Worm (Caenorhabditis elegans) whole organism, L4 larva: Measurements from ENCODE around the gene ZK856.6.

Source experiments
- D1046.2 ChIP-seq: fragments of 200-800 bp; sonication (Bioruptor generic); IDR thresholded peaks from 2 replicates; pipeline ENCODE4 v1.3.6; 2022; ENCODE audit warnings: missing genetic modification characterization, missing compliant biosample characterization
- F26F4.8 ChIP-seq: fragments of 200-800 bp; sonication (Bioruptor generic); conservative IDR thresholded peaks from 2 replicates; pipeline ENCODE4 v1.3.6; 2022; ENCODE audit warnings: missing genetic modification characterization, missing compliant biosample characterization
- F37D6.2 ChIP-seq: sonication (generic microtip); optimal IDR thresholded peaks from 2 replicates; lab custom pipeline; 2016; ENCODE audit warnings: mild to moderate bottlenecking, missing genetic modification characterization, missing compliant biosample characterization
- F44E2.7 ChIP-seq: fragments of 200-800 bp; sonication (Bioruptor generic); IDR thresholded peaks from 2 replicates; pipeline ENCODE4 v2.1.2; 2022; ENCODE audit warnings: missing genetic modification characterization, missing compliant biosample characterization
- T20F7.1 ChIP-seq: fragments of 200-800 bp; sonication (Bioruptor generic); optimal IDR thresholded peaks from 2 replicates; lab custom pipeline; 2018; ENCODE audit warnings: mild to moderate bottlenecking, missing genetic modification characterization, missing compliant biosample characterization
- ZK337.2 ChIP-seq: fragments of 200-800 bp; sonication (Bioruptor generic); IDR thresholded peaks from 2 replicates; pipeline ENCODE4 v1.3.6; 2022; ENCODE audit warnings: missing genetic modification reagents, missing genetic modification characterization, missing compliant biosample characterization
- ama-1 ChIP-seq: fragments of 150-350 bp; optimal IDR thresholded peaks from 2 replicates; lab custom pipeline; 2014; ENCODE audit warnings: inconsistent platforms, mixed read lengths
- attf-4 ChIP-seq: sonication (generic microtip); optimal IDR thresholded peaks from 3 replicates; lab custom pipeline; 2017; ENCODE audit warnings: missing biosample characterization, missing genetic modification characterization
- ceh-32 ChIP-seq: sonication (generic microtip); optimal IDR thresholded peaks from 2 replicates; lab custom pipeline; 2016; ENCODE audit warnings: mild to moderate bottlenecking, missing genetic modification characterization, missing compliant biosample characterization; ENCODE audit not compliant: poor library complexity
- ces-1 ChIP-seq: fragments of 150-350 bp; sonication (generic microtip); optimal IDR thresholded peaks from 4 replicates; lab custom pipeline; 2014; ENCODE audit warnings: missing biosample characterization, missing genetic modification reagents, missing genetic modification characterization
- cey-2 ChIP-seq: sonication (generic microtip); optimal IDR thresholded peaks from 3 replicates; lab custom pipeline; 2017; ENCODE audit warnings: missing genetic modification characterization, mild to moderate bottlenecking, missing compliant biosample characterization, antibody characterized with exemption, borderline replicate concordance; ENCODE audit not compliant: insufficient read depth
- daf-16 ChIP-seq, 3 experiments: sonication (generic microtip); optimal IDR thresholded peaks; 2 replicates each; lab custom pipeline; 2016 to 2017; ENCODE audit warnings: missing genetic modification characterization in 3 of 3, missing genetic modification reagents in 3 of 3, mild to moderate bottlenecking in 2 of 3, missing compliant biosample characterization in 2 of 3, missing biosample characterization in 1 of 3, moderate library complexity in 1 of 3
- daf-19 ChIP-seq: fragments of 200-800 bp; sonication (Bioruptor generic); conservative IDR thresholded peaks from 2 replicates; pipeline ENCODE4 v1.3.6; 2022; ENCODE audit warnings: missing genetic modification characterization, missing compliant biosample characterization
- dmd-6 ChIP-seq: fragments of 200-800 bp; sonication (Bioruptor generic); IDR thresholded peaks from 2 replicates; pipeline ENCODE4 v1.3.6; 2022; ENCODE audit warnings: missing genetic modification reagents, missing genetic modification characterization, missing compliant biosample characterization
- dpl-1 ChIP-seq: fragments of 150-350 bp; optimal IDR thresholded peaks from 2 replicates; lab custom pipeline; 2014; ENCODE audit warnings: missing biosample characterization, missing genetic modification reagents, missing genetic modification characterization
- fkh-10 ChIP-seq: fragments of 150-350 bp; optimal IDR thresholded peaks from 2 replicates; lab custom pipeline; 2014; ENCODE audit warnings: missing biosample characterization, missing genetic modification reagents, missing genetic modification characterization
- gei-8 ChIP-seq: fragments of 200-800 bp; sonication (Bioruptor generic); optimal IDR thresholded peaks from 2 replicates; lab custom pipeline; 2018; ENCODE audit warnings: mild to moderate bottlenecking, missing genetic modification characterization, missing compliant biosample characterization
- hlh-11 ChIP-seq: fragments of 200-800 bp; sonication (Bioruptor generic); optimal IDR thresholded peaks from 2 replicates; lab custom pipeline; 2018; ENCODE audit warnings: mild to moderate bottlenecking, missing genetic modification characterization, missing compliant biosample characterization
- hlh-30 ChIP-seq: sonication (generic microtip); optimal IDR thresholded peaks from 2 replicates; lab custom pipeline; 2017; ENCODE audit warnings: antibody characterized with exemption, mild to moderate bottlenecking, missing genetic modification characterization, missing compliant biosample characterization; ENCODE audit not compliant: insufficient read depth
- hmg-1.1 ChIP-seq: fragments of 200-800 bp; sonication (Bioruptor generic); IDR thresholded peaks from 2 replicates; pipeline ENCODE4 v1.3.6; 2022; ENCODE audit warnings: missing genetic modification reagents, missing genetic modification characterization, missing compliant biosample characterization
- jun-1 ChIP-seq: fragments of 150-350 bp; optimal IDR thresholded peaks from 2 replicates; lab custom pipeline; 2014; ENCODE audit warnings: missing biosample characterization, missing genetic modification reagents, missing genetic modification characterization
- lim-7 ChIP-seq: fragments of 200-800 bp; sonication (Bioruptor generic); IDR thresholded peaks from 2 replicates; pipeline ENCODE4 v1.3.6; 2022; ENCODE audit warnings: missing genetic modification characterization, missing compliant biosample characterization
- lin-1 ChIP-seq: fragments of 200-800 bp; sonication (Bioruptor generic); IDR thresholded peaks from 2 replicates; pipeline ENCODE4 v1.3.6; 2022; ENCODE audit warnings: missing genetic modification reagents, missing genetic modification characterization, missing compliant biosample characterization
- lin-13 ChIP-seq: fragments of 150-350 bp; optimal IDR thresholded peaks from 2 replicates; lab custom pipeline; 2014; ENCODE audit warnings: missing biosample characterization, missing genetic modification reagents, missing genetic modification characterization
- lin-15B ChIP-seq: fragments of 150-350 bp; sonication (generic microtip); optimal IDR thresholded peaks from 3 replicates; lab custom pipeline; 2014; ENCODE audit warnings: missing biosample characterization, missing genetic modification characterization
- lin-38 ChIP-seq: fragments of 200-800 bp; sonication (Bioruptor generic); IDR thresholded peaks from 2 replicates; pipeline ENCODE4 v1.3.6; 2022; ENCODE audit warnings: missing genetic modification reagents, missing genetic modification characterization, missing compliant biosample characterization
- lsy-2 ChIP-seq, 2 experiments: fragments of 150-350 bp in 1 of 2; sonication (generic microtip) in 1 of 2; optimal IDR thresholded peaks; 2 replicates each; lab custom pipeline; 2014 to 2017; ENCODE audit warnings: missing biosample characterization in 2 of 2, missing genetic modification characterization in 2 of 2
- madf-5 ChIP-seq, 2 experiments: fragments of 200-800 bp; sonication (Bioruptor generic); IDR thresholded peaks; 2 replicates each; pipeline ENCODE4 v1.3.6; 2022; ENCODE audit warnings: missing compliant biosample characterization in 2 of 2, missing genetic modification characterization in 2 of 2
- madf-9 ChIP-seq: fragments of 200-800 bp; sonication (Bioruptor generic); conservative IDR thresholded peaks from 2 replicates; pipeline ENCODE4 v1.3.6; 2022; ENCODE audit warnings: missing genetic modification reagents, missing genetic modification characterization, missing compliant biosample characterization
- mdl-1 ChIP-seq, 2 experiments: fragments of 150-350 bp in 1 of 2; sonication (generic microtip) in 1 of 2; optimal IDR thresholded peaks; 2 replicates each; lab custom pipeline; 2014 to 2017; ENCODE audit warnings: missing biosample characterization in 2 of 2, missing genetic modification characterization in 2 of 2
- mep-1 ChIP-seq: fragments of 150-350 bp; sonication (generic microtip); optimal IDR thresholded peaks from 3 replicates; lab custom pipeline; 2014; ENCODE audit warnings: missing biosample characterization, missing genetic modification characterization
- mes-2 ChIP-seq: sonication (generic microtip); optimal IDR thresholded peaks from 2 replicates; lab custom pipeline; 2016; ENCODE audit warnings: missing genotype, mild to moderate bottlenecking, missing genetic modification characterization, missing compliant biosample characterization; ENCODE audit not compliant: poor library complexity, severe bottlenecking
- mxl-3 ChIP-seq: fragments of 200-800 bp; sonication (Bioruptor generic); optimal IDR thresholded peaks from 2 replicates; lab custom pipeline; 2018; ENCODE audit warnings: mild to moderate bottlenecking, missing genetic modification characterization, missing compliant biosample characterization
- nhr-10 ChIP-seq: fragments of 150-350 bp; optimal IDR thresholded peaks from 2 replicates; lab custom pipeline; 2014; ENCODE audit warnings: missing biosample characterization, missing genetic modification characterization
- nhr-11 ChIP-seq: fragments of 150-350 bp; optimal IDR thresholded peaks from 2 replicates; lab custom pipeline; 2014; ENCODE audit warnings: missing biosample characterization, missing genetic modification characterization
- nhr-111 ChIP-seq: fragments of 200-800 bp; sonication (Bioruptor generic); optimal IDR thresholded peaks from 2 replicates; lab custom pipeline; 2018; ENCODE audit warnings: mild to moderate bottlenecking, missing genetic modification characterization, missing compliant biosample characterization
- nhr-237 ChIP-seq: sonication (generic microtip); optimal IDR thresholded peaks from 2 replicates; lab custom pipeline; 2017; ENCODE audit warnings: missing biosample characterization, missing genetic modification characterization
- nhr-25 ChIP-seq: sonication (generic microtip); optimal IDR thresholded peaks from 2 replicates; lab custom pipeline; 2017; ENCODE audit warnings: missing genetic modification characterization, mild to moderate bottlenecking, missing compliant biosample characterization, antibody characterized with exemption, moderate library complexity, borderline replicate concordance; ENCODE audit not compliant: insufficient read depth
- nhr-28 ChIP-seq: fragments of 150-350 bp; optimal IDR thresholded peaks from 2 replicates; lab custom pipeline; 2014; ENCODE audit warnings: missing biosample characterization, missing genetic modification characterization
- nhr-42 ChIP-seq: fragments of 200-800 bp; sonication (Bioruptor generic); IDR thresholded peaks from 2 replicates; pipeline ENCODE4 v1.3.6; 2022; ENCODE audit warnings: missing genetic modification characterization, missing compliant biosample characterization
- nhr-76 ChIP-seq: fragments of 150-350 bp; optimal IDR thresholded peaks from 2 replicates; lab custom pipeline; 2014; ENCODE audit warnings: missing biosample characterization, missing genetic modification characterization
- nhr-77 ChIP-seq: fragments of 150-350 bp; optimal IDR thresholded peaks from 2 replicates; lab custom pipeline; 2014; ENCODE audit warnings: missing biosample characterization, missing genetic modification characterization
- snpc-4 ChIP-seq: fragments of 150-350 bp; optimal IDR thresholded peaks from 2 replicates; lab custom pipeline; 2014; ENCODE audit warnings: missing biosample characterization, missing genetic modification characterization
- spr-3 ChIP-seq: fragments of 200-800 bp; sonication (Bioruptor generic); optimal IDR thresholded peaks from 2 replicates; lab custom pipeline; 2018; ENCODE audit warnings: mild to moderate bottlenecking, missing genetic modification characterization, missing compliant biosample characterization
- unc-130 ChIP-seq: sonication (generic microtip); optimal IDR thresholded peaks from 2 replicates; lab custom pipeline; 2016; ENCODE audit warnings: missing genetic modification reagents, missing genetic modification characterization, missing compliant biosample characterization
- unc-39 ChIP-seq: sonication (generic microtip); optimal IDR thresholded peaks from 2 replicates; lab custom pipeline; 2017; ENCODE audit warnings: missing biosample characterization, missing genetic modification characterization
- zip-2 ChIP-seq: fragments of 150-350 bp; optimal IDR thresholded peaks from 2 replicates; lab custom pipeline; 2014; ENCODE audit warnings: missing biosample characterization, missing genetic modification characterization
- ztf-11 ChIP-seq: fragments of 150-350 bp; optimal IDR thresholded peaks from 2 replicates; lab custom pipeline; 2014; ENCODE audit warnings: missing biosample characterization, missing genetic modification characterization

ZK856.6 gene

DNA sequence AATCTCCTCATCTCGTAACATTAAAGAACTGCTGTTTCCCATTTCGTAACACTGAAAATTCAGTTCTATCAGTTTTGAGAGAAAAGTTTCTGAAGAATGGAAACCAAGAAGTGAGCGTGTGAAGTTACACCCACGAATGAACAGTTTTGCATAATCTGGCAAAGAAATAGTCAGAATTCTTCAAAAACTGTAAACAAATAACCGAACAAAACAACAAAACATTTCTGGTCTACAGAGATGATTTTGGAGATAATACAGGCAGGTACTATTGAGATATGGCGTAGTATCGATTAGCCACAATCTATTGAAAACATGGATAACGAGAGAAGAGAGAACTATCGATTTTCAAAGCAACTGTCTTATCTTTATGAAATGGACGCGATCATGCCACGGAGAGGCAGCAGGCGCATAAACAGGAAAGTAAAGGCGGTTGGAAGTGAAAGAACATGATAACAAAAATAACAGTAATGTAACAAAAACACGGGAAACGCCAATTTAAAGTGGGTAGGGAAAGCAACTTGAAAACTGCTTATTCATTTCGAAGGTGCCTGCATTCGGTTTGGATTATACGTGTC, 5.0 kb downstream of the ZK856.6 start, which contains the start of gene chpf-1 (continued):
- no peak for TF ChIP-seq lin-13 (GFP tag; lab: Kevin White, UChicago)
- 0 out of 2 replicates have a peak, but pooled peaks have one; percentile 42 for TF ChIP-seq lin-1
- TF ChIP-seq lin-38 = no peak
- peak; percentile 69 for TF ChIP-seq hlh-11 (tag; lab: Kevin White, UChicago)
- no peak for TF ChIP-seq nhr-42 (GFP tag; lab: Robert Waterston, UW)
- peak; percentile 81 for TF ChIP-seq nhr-28 (tag; lab: Kevin White, UChicago)
- peak; percentile 23 for TF ChIP-seq T20F7.1 (GFP tag; lab: Kevin White, UChicago)
- TF ChIP-seq mes-2 = peak; percentile 29
- TF ChIP-seq, all 104 proteins: peak for 16

DNA sequence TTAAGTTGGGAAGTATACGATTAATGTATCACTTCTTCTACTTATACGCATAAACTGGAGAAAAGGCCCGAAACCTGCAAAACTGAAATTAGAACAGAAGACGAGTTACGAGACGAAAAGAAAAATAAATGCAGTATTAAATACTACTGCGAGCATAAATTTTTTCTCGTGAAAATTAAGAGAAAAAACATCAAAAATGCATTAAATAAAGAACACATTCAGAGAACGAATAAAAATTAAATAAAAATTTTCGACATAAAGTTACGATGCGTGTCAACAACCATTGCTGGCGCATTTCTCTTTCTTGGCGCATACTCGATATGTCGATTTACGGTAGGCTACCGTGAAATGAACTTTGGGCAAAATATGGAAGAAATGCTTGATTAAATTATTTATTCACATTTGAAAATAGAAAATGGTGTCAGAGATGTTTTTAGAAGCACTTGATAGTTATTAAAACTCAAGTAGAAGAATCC, 6.4 kb downstream of the ZK856.6 start, which contains the start of the genes ZK856.19 and ZK856.11:
ZK856.19 (minus strand) TSS at position 51 of the 476 bp plus-strand sequence.
ZK856.11 (minus strand) TSS at position 76 of the 476 bp plus-strand sequence.
- TF ChIP-seq nhr-237 (tag; lab: Kevin White, UChicago) (no peak), mxl-3 (GFP tag; lab: Kevin White, UChicago) (no peak), mdl-1 (tag; optimal IDR thresholded peaks at IDR 0.05; lab: Kevin White, UChicago) (no peak), nhr-10 (tag; lab: Kevin White, UChicago) (no peak), D1046.2 (GFP tag; lab: Robert Waterston, UW) (no peak), lim-7 (GFP tag; lab: Robert Waterston, UW) (no peak), daf-16 (GFP tag; optimal IDR thresholded peaks at IDR 0.05; lab: Kevin White, UChicago) (no peak), daf-16 (tag; optimal IDR thresholded peaks at IDR 0.05; lab: Kevin White, UChicago) (peak; percentile 26), snpc-4 (tag; lab: Kevin White, UChicago) (no peak), nhr-11 (tag; lab: Kevin White, UChicago) (peak; percentile 11), F37D6.2 (tag; lab: Kevin White, UChicago) (no peak), hlh-30 (tag; lab: Kevin White, UChicago) (peak; percentile 24), zip-2 (tag; lab: Kevin White, UChicago) (no peak), dmd-6 (GFP tag; lab: Robert Waterston, UW) (peak; percentile 42; the same call in 1 of the 2 replicates), unc-39 (tag; lab: Kevin White, UChicago) (no peak), nhr-76 (tag; lab: Kevin White, UChicago) (no peak), nhr-25 (no peak), nhr-111 (GFP tag; lab: Kevin White, UChicago) (no peak), ztf-11 (tag; lab: Kevin White, UChicago) (no peak), unc-130 (GFP tag; lab: Kevin White, UChicago) (no peak), ama-1 (lab: Kevin White, UChicago) (peak; percentile 37), fkh-10 (no peak), hmg-1.1 (GFP tag; lab: Robert Waterston, UW) (0 out of 2 replicates have a peak, but pooled peaks have one; percentile 23), madf-5 (GFP tag; IDR thresholded peaks at IDR 0.05; lab: Robert Waterston, UW) (no peak), F26F4.8 (GFP tag; lab: Robert Waterston, UW) (no peak), nhr-77 (tag; lab: Kevin White, UChicago) (peak; percentile 10), madf-9 (no peak), mep-1 (peak; percentile 57), gei-8 (GFP tag; lab: Kevin White, UChicago) (no peak), lsy-2 (tag; optimal IDR thresholded peaks at IDR 0.05; lab: Kevin White, UChicago) (peak in 1 of 2 experiments; percentile 85), lin-15B (tag; lab: Kevin White, UChicago) (no peak), nhr-42 (GFP tag; lab: Robert Waterston, UW) (no peak), attf-4 (no peak), F44E2.7 (no peak), lin-1 (no peak), ceh-32 (no peak), jun-1 (tag; lab: Kevin White, UChicago) (no peak), dpl-1 (peak; percentile 57), ZK337.2 (GFP tag; lab: Robert Waterston, UW) (no peak), ces-1 (GFP tag; lab: Kevin White, UChicago) (no peak), cey-2 (tag; lab: Kevin White, UChicago) (no peak), daf-19 (GFP tag; lab: Robert Waterston, UW) (no peak), spr-3 (no peak)
